Worm (Caenorhabditis elegans) whole organism, mixed stage, embryonic: ENCODE data around the gene W02H5.8.

Experiments used
- M03D4.4 ChIP-seq: sonication (generic microtip); optimal IDR thresholded peaks from 2 replicates; lab custom pipeline; 2017; ENCODE audit warnings: mild to moderate bottlenecking, missing genetic modification characterization, missing compliant biosample characterization
- bed-3 ChIP-seq: fragments of 200-800 bp; sonication (Bioruptor generic); optimal IDR thresholded peaks from 3 replicates; lab custom pipeline; 2018; ENCODE audit warnings: mild to moderate bottlenecking, missing genetic modification characterization, moderate library complexity, missing compliant biosample characterization
- blmp-1 ChIP-seq: fragments of 150-350 bp; optimal IDR thresholded peaks from 2 replicates; lab custom pipeline; 2014; ENCODE audit warnings: missing biosample characterization, missing genetic modification characterization
- ceh-39 ChIP-seq: fragments of 150-350 bp; optimal IDR thresholded peaks from 2 replicates; lab custom pipeline; 2014; ENCODE audit warnings: missing biosample characterization, missing genetic modification characterization
- ceh-43 ChIP-seq: fragments of 200-800 bp; sonication (Bioruptor generic); optimal IDR thresholded peaks from 2 replicates; lab custom pipeline; 2018; ENCODE audit warnings: mild to moderate bottlenecking, missing genetic modification characterization, moderate library complexity, missing compliant biosample characterization
- ceh-83 ChIP-seq: fragments of 200-800 bp; sonication (Bioruptor generic); optimal IDR thresholded peaks from 2 replicates; lab custom pipeline; 2018; ENCODE audit warnings: mild to moderate bottlenecking, missing genetic modification characterization, missing compliant biosample characterization
- ces-1 ChIP-seq: fragments of 150-350 bp; optimal IDR thresholded peaks from 2 replicates; lab custom pipeline; 2014; ENCODE audit warnings: missing biosample characterization, missing genetic modification reagents, missing genetic modification characterization
- cnd-1 ChIP-seq: fragments of 200-800 bp; sonication (Bioruptor generic); optimal IDR thresholded peaks from 2 replicates; lab custom pipeline; 2018; ENCODE audit warnings: mild to moderate bottlenecking, missing genetic modification characterization, missing compliant biosample characterization
- drap-1 ChIP-seq: fragments of 200-800 bp; sonication (Bioruptor generic); optimal IDR thresholded peaks from 3 replicates; lab custom pipeline; 2018; ENCODE audit warnings: mild to moderate bottlenecking, missing genetic modification characterization, missing compliant biosample characterization
- elt-1 ChIP-seq: sonication (generic microtip); optimal IDR thresholded peaks from 2 replicates; lab custom pipeline; 2017; ENCODE audit warnings: missing genetic modification characterization, mild to moderate bottlenecking, missing compliant biosample characterization, antibody characterized with exemption, moderate library complexity, borderline replicate concordance; ENCODE audit not compliant: insufficient read depth
- elt-3 ChIP-seq: fragments of 150-350 bp; optimal IDR thresholded peaks from 2 replicates; lab custom pipeline; 2014; ENCODE audit warnings: missing biosample characterization, missing genetic modification characterization
- flh-1 ChIP-seq: fragments of 200-800 bp; sonication (Bioruptor generic); optimal IDR thresholded peaks from 2 replicates; lab custom pipeline; 2018; ENCODE audit warnings: mild to moderate bottlenecking, missing genetic modification characterization, moderate library complexity, missing compliant biosample characterization
- ham-2 ChIP-seq: fragments of 200-800 bp; sonication (Bioruptor generic); optimal IDR thresholded peaks from 2 replicates; lab custom pipeline; 2018; ENCODE audit warnings: mild to moderate bottlenecking, missing genetic modification characterization, missing compliant biosample characterization
- hlh-1 ChIP-seq: fragments of 150-350 bp; optimal IDR thresholded peaks from 2 replicates; lab custom pipeline; 2014; ENCODE audit warnings: missing biosample characterization, missing genetic modification reagents, missing genetic modification characterization
- lsy-2 ChIP-seq: fragments of 150-350 bp; optimal IDR thresholded peaks from 2 replicates; lab custom pipeline; 2014; ENCODE audit warnings: missing biosample characterization, missing genetic modification characterization
- mab-5 ChIP-seq: fragments of 150-350 bp; optimal IDR thresholded peaks from 2 replicates; lab custom pipeline; 2014; ENCODE audit warnings: missing biosample characterization, missing genetic modification characterization
- mep-1 ChIP-seq: fragments of 150-350 bp; optimal IDR thresholded peaks from 2 replicates; lab custom pipeline; 2017; ENCODE audit warnings: missing biosample characterization, missing genetic modification reagents, missing genetic modification characterization, inconsistent platforms
- nhr-2 ChIP-seq: fragments of 150-350 bp; optimal IDR thresholded peaks from 2 replicates; lab custom pipeline; 2014; ENCODE audit warnings: missing biosample characterization, missing genetic modification characterization
- nhr-237 ChIP-seq: fragments of 150-350 bp; optimal IDR thresholded peaks from 2 replicates; lab custom pipeline; 2014; ENCODE audit warnings: missing biosample characterization, missing genetic modification characterization
- nhr-28 ChIP-seq: fragments of 150-350 bp; optimal IDR thresholded peaks from 2 replicates; lab custom pipeline; 2014; ENCODE audit warnings: missing biosample characterization, missing genetic modification characterization
- nhr-76 ChIP-seq: sonication (generic microtip); optimal IDR thresholded peaks from 2 replicates; lab custom pipeline; 2017; ENCODE audit warnings: missing biosample characterization, missing genetic modification characterization
- pha-4 ChIP-seq: fragments of 150-350 bp; optimal IDR thresholded peaks from 2 replicates; lab custom pipeline; 2018; ENCODE audit warnings: missing biosample characterization, missing genetic modification reagents, missing genetic modification characterization
- sem-2 ChIP-seq: fragments of 200-800 bp; sonication (Bioruptor generic); optimal IDR thresholded peaks from 2 replicates; lab custom pipeline; 2018; ENCODE audit warnings: mild to moderate bottlenecking, missing genetic modification characterization, missing compliant biosample characterization
- sptf-1 ChIP-seq: sonication (generic microtip); optimal IDR thresholded peaks from 2 replicates; lab custom pipeline; 2017; ENCODE audit warnings: mild to moderate bottlenecking, missing genetic modification characterization, moderate library complexity, missing compliant biosample characterization
- tbx-8 ChIP-seq: fragments of 200-800 bp; sonication (Bioruptor generic); optimal IDR thresholded peaks from 2 replicates; lab custom pipeline; 2018; ENCODE audit warnings: mild to moderate bottlenecking, missing genetic modification characterization, moderate library complexity, missing compliant biosample characterization
- unc-120 ChIP-seq: sonication (generic microtip); optimal IDR thresholded peaks from 2 replicates; lab custom pipeline; 2017; ENCODE audit warnings: missing genetic modification characterization, missing compliant biosample characterization; ENCODE audit not compliant: poor library complexity, severe bottlenecking
- unc-39 ChIP-seq: fragments of 150-350 bp; optimal IDR thresholded peaks from 2 replicates; lab custom pipeline; 2014; ENCODE audit warnings: missing biosample characterization, missing genetic modification characterization
- unc-62 ChIP-seq: fragments of 150-350 bp; optimal IDR thresholded peaks from 2 replicates; lab custom pipeline; 2014; ENCODE audit warnings: missing biosample characterization, missing genetic modification reagents, missing genetic modification characterization
- zip-8 ChIP-seq: fragments of 150-350 bp; optimal IDR thresholded peaks from 2 replicates; lab custom pipeline; 2014; ENCODE audit warnings: missing biosample characterization, missing genetic modification characterization
- ztf-11 ChIP-seq: fragments of 150-350 bp; optimal IDR thresholded peaks from 2 replicates; lab custom pipeline; 2014; ENCODE audit warnings: missing biosample characterization, missing genetic modification characterization

W02H5.8 gene

ce11 chrV:2671155-2671554 is 18.7 kb upstream of the W02H5.8 start, which contains the start of gene kel-8:
Gene kel-8, plus strand, starts transcription at chrV:2671455.
- no peak for TF ChIP-seq mab-5 (tag; lab: Kevin White, UChicago)
- TF ChIP-seq ztf-11, result no peak
- TF ChIP-seq zip-8 (tag; lab: Kevin White, UChicago), result no peak
- TF ChIP-seq elt-3 (tag; lab: Kevin White, UChicago), result no peak
- TF ChIP-seq M03D4.4, result no peak
- no peak for TF ChIP-seq sem-2 (GFP tag; lab: Kevin White, UChicago)
- TF ChIP-seq sptf-1 (tag; lab: Kevin White, UChicago), result no peak
- TF ChIP-seq unc-39 (tag; lab: Kevin White, UChicago), result no peak

DNA sequence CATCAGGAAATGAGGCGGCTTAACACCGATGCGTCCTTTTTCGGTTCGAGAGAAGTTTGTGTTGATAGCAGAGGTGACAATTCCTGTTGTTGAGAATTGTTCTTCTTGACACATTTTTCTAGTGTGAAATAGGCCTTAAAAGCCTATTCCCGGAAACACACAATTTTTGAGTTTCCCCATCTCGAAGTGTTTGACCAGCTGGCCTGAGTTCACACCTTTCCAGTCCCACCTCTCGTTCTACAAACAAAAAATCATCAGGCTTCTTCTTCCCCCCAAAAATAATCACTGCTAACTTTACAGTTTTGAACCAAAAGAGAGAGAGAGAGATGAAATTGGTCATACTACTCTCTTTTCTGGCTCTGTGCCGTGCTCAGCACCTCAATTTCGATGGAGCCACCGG is 14.1 kb upstream of the W02H5.8 start, which contains the start of gene W02G9.4:
Gene W02G9.4 (plus strand): TSS at position 301 of the 400 bp plus-strand sequence.
- TF ChIP-seq tbx-8 (GFP tag; lab: Kevin White, UChicago) (no peak), M03D4.4 (no peak), pha-4 (tag; lab: Kevin White, UChicago) (no peak), ceh-39 (tag; lab: Kevin White, UChicago) (no peak), elt-1 (tag; lab: Kevin White, UChicago) (no peak), cnd-1 (no peak), unc-62 (GFP tag; lab: Kevin White, UChicago) (no peak), flh-1 (GFP tag; lab: Kevin White, UChicago) (no peak), blmp-1 (tag; lab: Kevin White, UChicago) (no peak), nhr-28 (tag; lab: Kevin White, UChicago) (no peak), bed-3 (GFP tag; lab: Kevin White, UChicago) (no peak)

ce11 chrV:2664525-2665053 is 12.1 kb upstream of the W02H5.8 start, which contains the start of gene ndx-2:
Gene ndx-2, minus strand, starts transcription at chrV:2665003.
- TF ChIP-seq sem-2 (GFP tag; lab: Kevin White, UChicago) (no peak), ztf-11 (no peak), zip-8 (tag; lab: Kevin White, UChicago) (peak; percentile 64), nhr-2 (tag; lab: Kevin White, UChicago) (no peak), nhr-76 (tag; lab: Kevin White, UChicago) (no peak), flh-1 (GFP tag; lab: Kevin White, UChicago) (no peak), mep-1 (no peak), ces-1 (GFP tag; lab: Kevin White, UChicago) (no peak), nhr-28 (tag; lab: Kevin White, UChicago) (no peak)

DNA sequence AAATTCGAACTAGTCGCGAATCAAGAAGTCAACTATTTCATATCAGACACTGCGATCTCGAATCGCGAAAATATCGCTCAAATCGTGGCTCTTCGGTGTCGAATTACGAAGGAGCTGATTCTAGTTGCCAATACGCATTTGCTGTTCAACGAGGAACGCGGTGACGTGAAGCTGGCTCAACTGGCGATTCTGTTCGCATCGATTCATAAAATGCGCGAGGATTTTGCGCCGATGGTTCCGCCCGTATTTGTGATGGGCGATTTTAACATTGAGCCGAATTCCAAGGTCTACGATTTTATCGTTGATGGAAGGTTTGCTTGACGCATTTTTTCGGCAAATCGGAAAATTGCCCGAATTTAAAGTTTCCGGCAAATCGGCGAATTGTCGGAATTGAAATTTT is 8.0 kb upstream of the W02H5.8 start:
- no peak for TF ChIP-seq unc-120
- TF ChIP-seq unc-62 (GFP tag; lab: Kevin White, UChicago), result no peak
- TF ChIP-seq mab-5 (tag; lab: Kevin White, UChicago), result no peak
- TF ChIP-seq tbx-8 (GFP tag; lab: Kevin White, UChicago), result no peak
- no peak for TF ChIP-seq ceh-43 (GFP tag; lab: Kevin White, UChicago)
- no peak for TF ChIP-seq drap-1 (GFP tag; lab: Kevin White, UChicago)
- no peak for TF ChIP-seq ham-2 (GFP tag; lab: Kevin White, UChicago)
- no peak for TF ChIP-seq nhr-2 (tag; lab: Kevin White, UChicago)
- TF ChIP-seq lsy-2 (tag; lab: Kevin White, UChicago), result no peak

ce11 chrV:2657682-2658081 is 5.2 kb upstream of the W02H5.8 start:
- TF ChIP-seq hlh-1, result no peak
- TF ChIP-seq nhr-237 (tag; lab: Kevin White, UChicago), result no peak
- no peak for TF ChIP-seq cnd-1
- no peak for TF ChIP-seq ceh-39 (tag; lab: Kevin White, UChicago)
- no peak for TF ChIP-seq sem-2 (GFP tag; lab: Kevin White, UChicago)
- no peak for TF ChIP-seq drap-1 (GFP tag; lab: Kevin White, UChicago)
- no peak for TF ChIP-seq ceh-83 (GFP tag; lab: Kevin White, UChicago)
- no peak for TF ChIP-seq nhr-2 (tag; lab: Kevin White, UChicago)
- no peak for TF ChIP-seq ces-1 (GFP tag; lab: Kevin White, UChicago)
- TF ChIP-seq nhr-28 (tag; lab: Kevin White, UChicago), result no peak
- no peak for TF ChIP-seq mab-5 (tag; lab: Kevin White, UChicago)
